Fruit fly (Drosophila melanogaster) whole organism, embryonic: ENCODE measurements around the gene Actn.

ENCODE experiments used
- CG10366 ChIP-seq: fragments of 200-800 bp; sonication (Bioruptor generic); IDR thresholded peaks from 2 replicates; pipeline ENCODE4 v1.3.6; 2022; ENCODE audit warnings: missing biosample characterization, missing genetic modification characterization
- CG10462 ChIP-seq: fragments of 200-800 bp; sonication (Bioruptor generic); optimal IDR thresholded peaks from 2 replicates; lab custom pipeline; 2016; ENCODE audit warnings: missing biosample characterization, missing genetic modification characterization
- CG10565 ChIP-seq: fragments of 200-800 bp; sonication (Bioruptor generic); optimal IDR thresholded peaks from 3 replicates; lab custom pipeline; 2016; ENCODE audit warnings: missing biosample characterization, mild to moderate bottlenecking, missing genetic modification characterization
- CG14710 ChIP-seq: fragments of 200-800 bp; sonication (Bioruptor generic); optimal IDR thresholded peaks from 3 replicates; lab custom pipeline; 2019; ENCODE audit warnings: missing biosample characterization, mild to moderate bottlenecking, missing genetic modification characterization, moderate library complexity
- CG15696 ChIP-seq: fragments of 200-800 bp; sonication (Bioruptor generic); optimal IDR thresholded peaks from 2 replicates; lab custom pipeline; 2019; ENCODE audit warnings: missing biosample characterization, mild to moderate bottlenecking, missing genetic modification characterization, moderate library complexity
- CG17361 ChIP-seq: fragments of 200-800 bp; sonication (Bioruptor generic); IDR thresholded peaks from 3 replicates; pipeline ENCODE4 v1.3.6; 2022; ENCODE audit warnings: missing biosample characterization, missing genetic modification characterization
- CG1792 ChIP-seq: fragments of 200-800 bp; sonication (Bioruptor generic); optimal IDR thresholded peaks from 2 replicates; lab custom pipeline; 2016; ENCODE audit warnings: missing biosample characterization, missing genetic modification characterization
- CG2129 ChIP-seq: fragments of 200-800 bp; sonication (Bioruptor generic); IDR thresholded peaks from 2 replicates; pipeline ENCODE4 v1.3.6; 2022; ENCODE audit warnings: missing biosample characterization, missing genetic modification characterization; ENCODE audit not compliant: partially characterized antibody
- CG33557 ChIP-seq: fragments of 200-800 bp; sonication (Bioruptor generic); optimal IDR thresholded peaks from 2 replicates; lab custom pipeline; 2019; ENCODE audit warnings: missing biosample characterization, mild to moderate bottlenecking, missing genetic modification characterization, moderate library complexity
- CG42726 ChIP-seq: fragments of 200-800 bp; sonication (Bioruptor generic); IDR thresholded peaks from 2 replicates; pipeline ENCODE4 v1.3.6; 2022; ENCODE audit warnings: missing biosample characterization, missing genetic modification characterization; ENCODE audit not compliant: partially characterized antibody
- CG43689 ChIP-seq: fragments of 200-800 bp; sonication (Bioruptor generic); IDR thresholded peaks from 2 replicates; pipeline ENCODE4 v1.3.6; 2022; ENCODE audit warnings: missing biosample characterization, missing genetic modification characterization
- CG4730 ChIP-seq: fragments of 200-800 bp; sonication (Bioruptor generic); IDR thresholded peaks from 2 replicates; pipeline ENCODE4 v1.3.6; 2022; ENCODE audit warnings: missing biosample characterization, missing genetic modification characterization
- CG8359 ChIP-seq: fragments of 200-800 bp; sonication (Bioruptor generic); optimal IDR thresholded peaks from 2 replicates; lab custom pipeline; 2017; ENCODE audit warnings: missing biosample characterization, mild to moderate bottlenecking, missing genetic modification characterization, borderline replicate concordance
- D ChIP-seq, 2 experiments: fragments of 200-800 bp in 1 of 2; fragments of >200 bp in 1 of 2; sonication (Bioruptor generic) in 1 of 2; optimal IDR thresholded peaks; 2 replicates in 1 of 2; 3 replicates in 1 of 2; lab custom pipeline; 2017; ENCODE audit warnings: mild to moderate bottlenecking in 1 of 2, missing biosample characterization in 1 of 2, missing genetic modification characterization in 1 of 2, missing genetic modification reagents in 1 of 2
- D19A ChIP-seq: fragments of 200-800 bp; optimal IDR thresholded peaks from 3 replicates; lab custom pipeline; 2019; ENCODE audit warnings: missing biosample characterization, mild to moderate bottlenecking, missing genetic modification characterization, moderate library complexity
- Dp ChIP-seq: fragments of 200-800 bp; sonication (Bioruptor generic); optimal IDR thresholded peaks from 2 replicates; lab custom pipeline; 2018; ENCODE audit warnings: missing biosample characterization, mild to moderate bottlenecking, missing genetic modification characterization, moderate library complexity
- E2f2 ChIP-seq: fragments of 200-800 bp; sonication (Bioruptor generic); IDR thresholded peaks from 2 replicates; pipeline ENCODE4 v1.3.6; 2022; ENCODE audit warnings: missing biosample characterization, missing genetic modification characterization
- Elba2 ChIP-seq: fragments of 200-800 bp; sonication (Bioruptor generic); optimal IDR thresholded peaks from 3 replicates; lab custom pipeline; 2016; ENCODE audit warnings: missing biosample characterization, missing genetic modification characterization
- Ets97D ChIP-seq: fragments of 200-800 bp; sonication (Bioruptor generic); optimal IDR thresholded peaks from 3 replicates; lab custom pipeline; 2016; ENCODE audit warnings: missing biosample characterization, missing genetic modification characterization
- Fer1 ChIP-seq: fragments of 200-800 bp; sonication (Bioruptor generic); optimal IDR thresholded peaks from 2 replicates; lab custom pipeline; 2017; ENCODE audit warnings: missing biosample characterization, mild to moderate bottlenecking, missing genetic modification characterization
- Hand ChIP-seq: fragments of 200-800 bp; sonication (Bioruptor generic); optimal IDR thresholded peaks from 2 replicates; lab custom pipeline; 2017; ENCODE audit warnings: mild to moderate bottlenecking, missing biosample characterization, missing genetic modification reagents, missing genetic modification characterization
- Hmr ChIP-seq: fragments of 200-800 bp; sonication (Bioruptor generic); optimal IDR thresholded peaks from 3 replicates; lab custom pipeline; 2017; ENCODE audit warnings: mild to moderate bottlenecking, missing biosample characterization, missing genetic modification reagents, missing genetic modification characterization
- Lim3 ChIP-seq: fragments of 200-800 bp; sonication (Bioruptor generic); IDR thresholded peaks from 2 replicates; pipeline ENCODE4 v1.3.6; 2022; ENCODE audit warnings: missing biosample characterization, missing genetic modification characterization
- NK7.1 ChIP-seq: fragments of 200-800 bp; sonication (Bioruptor generic); optimal IDR thresholded peaks from 3 replicates; lab custom pipeline; 2016; ENCODE audit warnings: missing biosample characterization, missing genetic modification characterization
- Oli ChIP-seq: fragments of 200-800 bp; sonication (Bioruptor generic); optimal IDR thresholded peaks from 2 replicates; lab custom pipeline; 2018; ENCODE audit warnings: missing biosample characterization, mild to moderate bottlenecking, missing genetic modification characterization, moderate library complexity
- Rx ChIP-seq: fragments of 200-800 bp; sonication (Bioruptor generic); IDR thresholded peaks from 2 replicates; pipeline ENCODE4 v1.3.6; 2022; ENCODE audit warnings: missing biosample characterization, missing genetic modification characterization
- Stat92E ChIP-seq, 3 experiments: fragments of >200 bp in 2 of 3; fragments of 200-800 bp in 1 of 3; sonication (Bioruptor generic) in 1 of 3; optimal IDR thresholded peaks; 2 replicates each; lab custom pipeline; 2017 to 2019; ENCODE audit warnings: missing biosample characterization in 3 of 3, missing genetic modification characterization in 3 of 3, mild to moderate bottlenecking in 1 of 3, moderate library complexity in 1 of 3
- TFAM ChIP-seq: fragments of 200-800 bp; sonication (Bioruptor generic); optimal IDR thresholded peaks from 2 replicates; lab custom pipeline; 2017; ENCODE audit warnings: missing biosample characterization, missing genetic modification characterization, inconsistent platforms
- Usf ChIP-seq: fragments of 200-800 bp; sonication (Bioruptor generic); optimal IDR thresholded peaks from 2 replicates; lab custom pipeline; 2017; ENCODE audit warnings: missing genotype, missing biosample characterization, missing genetic modification characterization
- ase ChIP-seq: fragments of 200-800 bp; sonication (Bioruptor generic); IDR thresholded peaks from 3 replicates; pipeline ENCODE4 v1.3.6; 2022; ENCODE audit warnings: missing biosample characterization, missing genetic modification characterization
- ci ChIP-seq: fragments of 200-800 bp; sonication (Bioruptor generic); IDR thresholded peaks from 3 replicates; pipeline ENCODE4 v1.3.6; 2022; ENCODE audit warnings: missing biosample characterization, missing genetic modification characterization
- crp ChIP-seq, 2 experiments: fragments of 200-800 bp; sonication (Bioruptor generic); optimal IDR thresholded peaks; 2 replicates in 1 of 2; 3 replicates in 1 of 2; lab custom pipeline; 2017; ENCODE audit warnings: missing biosample characterization in 2 of 2, missing genetic modification characterization in 2 of 2, mild to moderate bottlenecking in 1 of 2, moderate library complexity in 1 of 2
- dmrt99B ChIP-seq: fragments of 200-800 bp; sonication (Bioruptor generic); optimal IDR thresholded peaks from 2 replicates; lab custom pipeline; 2018; ENCODE audit warnings: missing biosample characterization, mild to moderate bottlenecking, missing genetic modification characterization, moderate library complexity
- ftz-f1 ChIP-seq: fragments of 200-800 bp; sonication (Bioruptor generic); optimal IDR thresholded peaks from 2 replicates; lab custom pipeline; 2016; ENCODE audit warnings: missing biosample characterization, missing genetic modification characterization
- kay ChIP-seq: fragments of 200-800 bp; sonication (Bioruptor generic); optimal IDR thresholded peaks from 2 replicates; lab custom pipeline; 2016; ENCODE audit warnings: missing biosample characterization, missing genetic modification characterization
- ken ChIP-seq: fragments of 200-800 bp; sonication (Bioruptor generic); IDR thresholded peaks from 3 replicates; pipeline ENCODE4 v1.3.6; 2022; ENCODE audit warnings: missing biosample characterization, missing genetic modification characterization
- lbe ChIP-seq: fragments of 200-800 bp; sonication (Bioruptor generic); optimal IDR thresholded peaks from 2 replicates; lab custom pipeline; 2016; ENCODE audit warnings: missing biosample characterization, mild to moderate bottlenecking, missing genetic modification characterization
- lilli ChIP-seq: fragments of 200-800 bp; sonication (Bioruptor generic); optimal IDR thresholded peaks from 3 replicates; lab custom pipeline; 2016; ENCODE audit warnings: missing biosample characterization, missing genetic modification characterization
- lola ChIP-seq, 3 experiments: fragments of >200 bp in 2 of 3; fragments of 200-800 bp in 1 of 3; sonication (Bioruptor generic) in 1 of 3; optimal IDR thresholded peaks; 2 replicates each; lab custom pipeline; 2017 to 2019; ENCODE audit warnings: missing biosample characterization in 3 of 3, missing genetic modification characterization in 3 of 3, mild to moderate bottlenecking in 1 of 3, moderate library complexity in 1 of 3
- mirr ChIP-seq: fragments of 200-800 bp; sonication (Bioruptor generic); optimal IDR thresholded peaks from 3 replicates; lab custom pipeline; 2018; ENCODE audit warnings: missing biosample characterization, mild to moderate bottlenecking, missing genetic modification characterization
- pfk ChIP-seq: fragments of 200-800 bp; sonication (Bioruptor generic); optimal IDR thresholded peaks from 2 replicates; lab custom pipeline; 2018; ENCODE audit warnings: missing biosample characterization, mild to moderate bottlenecking, missing genetic modification characterization, moderate library complexity
- pum ChIP-seq: fragments of 200-800 bp; sonication (Bioruptor generic); optimal IDR thresholded peaks from 2 replicates; lab custom pipeline; 2016; ENCODE audit warnings: missing biosample characterization, missing genetic modification characterization
- ranshi ChIP-seq: fragments of 200-800 bp; sonication (Bioruptor generic); IDR thresholded peaks from 2 replicates; pipeline ENCODE4 v1.3.6; 2022; ENCODE audit warnings: missing biosample characterization, missing genetic modification characterization
- sima ChIP-seq: fragments of 200-800 bp; sonication (Bioruptor generic); optimal IDR thresholded peaks from 2 replicates; lab custom pipeline; 2016; ENCODE audit warnings: missing biosample characterization, missing genetic modification characterization
- stwl ChIP-seq: fragments of 200-800 bp; sonication (Bioruptor generic); optimal IDR thresholded peaks from 3 replicates; lab custom pipeline; 2018; ENCODE audit warnings: missing biosample characterization, mild to moderate bottlenecking, missing genetic modification characterization, moderate library complexity
- vfl ChIP-seq: fragments of 200-800 bp; sonication (Bioruptor generic); optimal IDR thresholded peaks from 2 replicates; lab custom pipeline; 2016; ENCODE audit warnings: missing biosample characterization, missing genetic modification characterization
- wek ChIP-seq: fragments of 200-800 bp; sonication (Bioruptor generic); optimal IDR thresholded peaks from 3 replicates; lab custom pipeline; 2018; ENCODE audit warnings: missing biosample characterization, mild to moderate bottlenecking, missing genetic modification characterization, moderate library complexity

Actn gene

dm6 chrX:2041981-2042847, at the start of gene Actn, which contains the start of gene usp (continued):
- TF ChIP-seq crp (GFP tag; optimal IDR thresholded peaks at IDR 0.05; lab: Kevin White, UChicago) (peak in 1 of 2 experiments; percentile 82), Ets97D (GFP tag; lab: Kevin White, UChicago) (peak; percentile 1), Usf (GFP tag; lab: Kevin White, UChicago) (no peak), NK7.1 (GFP tag; lab: Kevin White, UChicago) (no peak), CG14710 (peak; percentile 47), Dp (GFP tag; lab: Kevin White, UChicago) (no peak), ase (GFP tag; lab: Robert Waterston, UW) (no peak), CG8359 (GFP tag; lab: Kevin White, UChicago) (no peak), CG33557 (GFP tag; lab: Kevin White, UChicago) (no peak), CG10366 (0 out of 2 replicates have a peak, but pooled peaks have one; percentile 17), wek (GFP tag; lab: Kevin White, UChicago) (no peak), pum (GFP tag; lab: Kevin White, UChicago) (no peak), lilli (GFP tag; lab: Kevin White, UChicago) (peak; percentile 43), CG17361 (GFP tag; lab: Robert Waterston, UW) (peak; percentile 48; the same call in 2 of the 3 replicates), Elba2 (no peak), vfl (no peak), ftz-f1 (GFP tag; lab: Kevin White, UChicago) (no peak), D19A (tag; lab: Kevin White, UChicago) (peak; percentile 40), CG10462 (no peak), ken (GFP tag; lab: Robert Waterston, UW) (no peak), CG2129 (GFP tag; lab: Robert Waterston, UW) (no peak), pfk (GFP tag; lab: Kevin White, UChicago) (no peak), Rx (no peak), E2f2 (GFP tag; lab: Robert Waterston, UW) (no peak; the same call in 1 of the 2 replicates), CG43689 (GFP tag; lab: Robert Waterston, UW) (no peak), CG15696 (tag; lab: Kevin White, UChicago) (peak; percentile 23), CG1792 (GFP tag; lab: Kevin White, UChicago) (no peak), lola (GFP tag; optimal IDR thresholded peaks at IDR 0.05; lab: Kevin White, UChicago) (peak in 2 of 3 experiments; percentile 12 to 93), Oli (peak; percentile 1), kay (GFP tag; lab: Kevin White, UChicago) (no peak), CG4730 (no peak), ranshi (GFP tag; lab: Robert Waterston, UW) (no peak), stwl (tag; lab: Kevin White, UChicago) (peak; percentile 40), CG10565 (GFP tag; lab: Kevin White, UChicago) (no peak), sima (GFP tag; lab: Kevin White, UChicago) (no peak), Lim3 (GFP tag; lab: Robert Waterston, UW) (no peak), Hmr (peak; percentile 12), Stat92E (GFP tag; optimal IDR thresholded peaks at IDR 0.05; lab: Kevin White, UChicago) (peak in 1 of 3 experiments; percentile 80), CG42726 (GFP tag; lab: Robert Waterston, UW) (no peak), D (optimal IDR thresholded peaks at IDR 0.05; lab: Kevin White, UChicago) (no peak), D (GFP tag; optimal IDR thresholded peaks at IDR 0.05; lab: Kevin White, UChicago) (peak; percentile 43), Hand (no peak), Fer1 (GFP tag; lab: Kevin White, UChicago) (no peak), TFAM (GFP tag; lab: Kevin White, UChicago) (no peak), mirr (GFP tag; lab: Kevin White, UChicago) (peak; percentile 2), lbe (peak; percentile 12), dmrt99B (peak; percentile 22), ci (peak; percentile 43; the same call in 1 of the 3 replicates)
